Fruit fly (Drosophila melanogaster): ENCODE measurements around the gene CG45067.

DNA sequence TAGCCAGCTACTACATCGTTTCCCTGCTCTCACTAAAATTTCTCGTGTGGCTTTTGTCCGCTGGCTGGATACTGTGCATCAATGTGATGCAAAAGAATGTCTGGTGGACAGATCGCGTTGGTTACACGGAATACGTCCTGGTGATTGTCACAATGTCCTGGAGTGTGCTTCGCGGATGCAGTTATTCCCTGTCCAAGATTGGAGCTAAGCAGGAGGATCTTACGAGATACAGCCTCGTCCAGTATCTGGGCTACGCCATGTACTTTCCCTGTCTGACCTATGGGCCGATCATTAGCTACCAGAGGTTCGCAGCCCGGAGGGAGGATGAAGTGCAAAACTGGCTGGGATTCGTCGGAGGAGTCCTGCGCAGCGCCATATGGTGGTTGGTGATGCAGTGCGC is 48.3 kb upstream of the CG45067 start:
- TF ChIP-seq Sox100B (GFP tag; optimal IDR thresholded peaks at IDR 0.05) = no peak
- no peak for TF ChIP-seq nau (GFP tag; optimal IDR thresholded peaks at IDR 0.05)
- TF ChIP-seq CG9609 (GFP tag; optimal IDR thresholded peaks at IDR 0.05) = no peak
- no peak for TF ChIP-seq CG9215 (GFP tag; IDR thresholded peaks at IDR 0.05)

All from whole organism, embryonic.